Worm (Caenorhabditis elegans): ENCODE measurements around the gene set-17.

set-17 gene

ce11 chrII:8940362-8940940 lies at the start of gene set-17, which contains the start of gene T21B10.4:
set-17 (minus strand) TSS chrII:8940488.
T21B10.4 (plus strand) TSS chrII:8940894.
- TF ChIP-seq unc-62 (GFP tag; optimal IDR thresholded peaks at IDR 0.05): no peak

ce11 chrII:8989444-8989843 lies 49.2 kb upstream of the set-17 start, which contains the start of gene C18E9.9:
C18E9.9 (minus strand) TSS chrII:8989544.
- TF ChIP-seq unc-62 (GFP tag; optimal IDR thresholded peaks at IDR 0.05): no peak

DNA sequence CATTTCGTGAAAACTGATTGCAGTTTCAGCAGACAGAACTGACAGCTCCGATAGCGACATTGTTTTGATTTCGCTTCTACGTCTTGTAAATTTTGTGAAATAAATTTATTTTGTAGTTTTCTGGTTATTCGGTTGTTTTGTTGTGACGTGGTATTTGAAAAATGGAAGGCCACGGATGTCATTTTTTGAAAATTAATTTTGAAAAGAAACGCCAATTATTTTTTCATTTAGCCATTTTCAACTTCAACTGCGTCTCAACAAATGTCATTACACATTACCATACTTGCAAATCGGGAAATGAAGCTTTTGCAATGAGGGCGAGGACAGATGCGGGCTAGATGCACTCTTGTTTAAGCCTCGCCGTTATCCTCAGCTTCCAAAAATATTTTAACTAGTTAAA lies 47.7 kb upstream of the set-17 start, which contains the start of gene C18E9.8:
C18E9.8 (minus strand) TSS at position 101 of the 400 bp plus-strand sequence.
- TF ChIP-seq unc-62 (GFP tag; optimal IDR thresholded peaks at IDR 0.05): no peak

DNA sequence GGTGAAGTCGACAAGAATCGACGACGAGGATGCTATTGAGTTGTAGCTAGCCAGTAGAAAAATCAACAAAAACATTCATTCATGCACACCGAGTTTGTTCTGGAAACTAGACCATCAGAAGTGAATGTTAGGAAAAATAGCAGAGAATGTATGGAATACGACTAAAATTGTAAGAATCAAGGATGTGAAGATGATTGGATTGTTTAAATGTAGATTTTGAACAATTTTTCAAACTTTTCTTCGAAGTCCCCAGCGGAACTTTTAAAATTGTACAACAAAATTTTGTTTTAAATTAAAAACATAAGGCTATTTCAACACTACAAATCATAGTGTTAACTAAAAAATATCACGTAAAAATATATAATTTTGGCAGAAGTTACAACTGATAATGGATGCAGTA lies 42.4 kb upstream of the set-17 start, which contains the start of gene C18E9.7:
C18E9.7 (minus strand) TSS at position 101 of the 400 bp plus-strand sequence.
- no peak for TF ChIP-seq unc-62 (GFP tag; optimal IDR thresholded peaks at IDR 0.05)

DNA sequence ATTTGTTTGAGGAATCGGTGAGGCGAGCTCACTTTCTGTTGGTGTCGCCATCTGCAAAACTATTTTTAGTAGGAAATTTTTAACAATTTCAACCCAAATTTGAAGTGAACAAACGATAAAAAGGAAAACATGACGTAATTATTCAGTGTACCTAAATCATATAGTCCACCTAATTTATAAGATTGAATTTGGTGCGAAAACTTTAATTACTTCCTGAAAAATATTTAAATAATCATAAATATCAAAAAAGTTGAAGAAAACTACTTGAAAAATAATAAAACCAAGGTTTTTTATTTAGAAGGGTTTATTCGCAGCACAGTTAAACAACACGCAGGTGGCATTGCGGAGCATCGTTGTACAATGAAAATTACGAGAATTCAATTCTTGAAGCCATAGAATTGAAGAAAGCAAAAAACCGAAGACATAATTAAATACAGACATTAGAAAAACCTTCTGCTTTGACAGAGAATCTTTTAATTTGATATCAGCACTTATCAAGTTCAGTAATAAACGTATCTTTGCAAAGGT lies 33.3 kb upstream of the set-17 start, which contains the start of gene tomm-40:
tomm-40 (minus strand) TSS at position 51 of the 528 bp plus-strand sequence.
- no peak for TF ChIP-seq unc-62 (GFP tag; optimal IDR thresholded peaks at IDR 0.05)

DNA sequence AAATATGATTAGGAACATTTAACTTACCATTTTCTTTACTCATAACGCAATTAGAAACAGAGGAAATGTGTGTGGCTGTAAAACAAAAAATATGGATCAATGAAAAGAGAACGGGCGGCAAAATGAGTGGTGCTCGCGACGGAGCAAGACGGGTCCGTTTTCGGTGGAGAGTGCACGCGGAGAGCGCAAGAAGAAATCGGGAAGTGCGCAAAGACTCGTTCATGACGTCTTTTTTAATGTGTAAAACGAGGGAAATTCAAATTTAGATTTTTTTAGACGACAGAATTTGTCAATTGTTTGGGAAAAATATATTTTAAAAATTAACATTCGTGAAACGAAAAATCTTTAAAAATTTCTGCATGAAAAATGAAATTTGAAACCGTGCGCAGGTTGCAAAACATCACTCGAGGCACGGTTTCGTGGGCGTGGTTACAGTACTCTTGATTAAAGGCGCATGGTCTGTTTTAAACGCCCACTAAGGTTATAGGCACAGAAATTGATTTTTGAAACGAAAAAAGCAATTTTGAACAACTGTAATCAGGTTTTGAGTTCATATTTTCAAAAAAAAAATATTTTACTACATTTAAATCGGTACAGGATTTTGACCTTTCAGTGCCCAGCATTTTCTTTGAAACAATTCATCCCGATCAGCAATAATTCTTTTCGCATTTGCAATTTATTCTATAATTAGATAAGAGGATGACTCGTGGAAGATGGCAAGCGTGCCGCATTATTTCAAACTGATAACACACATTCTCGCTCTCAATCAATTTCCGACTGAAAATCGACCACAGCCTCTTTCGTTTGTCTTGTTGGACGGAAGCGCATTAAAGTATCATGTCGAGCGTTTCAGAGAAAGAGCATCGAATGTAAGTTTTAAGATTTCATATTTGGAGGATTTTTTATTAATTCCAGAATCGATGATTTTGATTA lies 29.2 kb upstream of the set-17 start, which contains the start of the genes szy-20 and C18E9.5:
szy-20 (minus strand) TSS at position 83 of the 933 bp plus-strand sequence.
C18E9.5 (plus strand) TSS at position 730 of the 933 bp plus-strand sequence.
- no peak for TF ChIP-seq unc-62 (GFP tag; optimal IDR thresholded peaks at IDR 0.05)

DNA sequence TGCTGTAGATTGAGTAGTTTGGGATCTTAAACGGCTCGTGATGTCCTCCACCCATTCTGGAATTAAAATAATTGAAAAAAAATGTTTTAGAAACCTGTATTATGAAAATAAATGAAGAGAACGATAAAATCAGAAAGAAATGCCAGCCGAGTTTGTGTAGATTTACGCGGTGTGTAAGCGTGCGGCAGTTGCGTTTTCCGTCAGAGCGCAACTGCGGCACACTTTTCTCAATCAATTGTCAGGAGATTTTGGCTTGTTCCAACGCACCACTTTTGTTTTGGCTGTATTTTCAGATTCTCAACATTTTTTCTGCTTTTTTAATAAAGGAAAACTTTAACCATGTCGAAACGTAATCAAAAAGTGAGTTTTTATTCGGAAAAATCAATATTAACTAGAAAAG lies 24.5 kb upstream of the set-17 start, which contains the start of the genes ndub-3 and C18E9.2:
ndub-3 (minus strand) TSS at position 56 of the 400 bp plus-strand sequence.
C18E9.2 (plus strand) TSS at position 172 of the 400 bp plus-strand sequence.
- TF ChIP-seq unc-62 (GFP tag; optimal IDR thresholded peaks at IDR 0.05): no peak

ce11 chrII:8964049-8964448 lies 23.8 kb upstream of the set-17 start, which contains the start of gene sftd-3:
sftd-3 (minus strand) TSS chrII:8964149.
- TF ChIP-seq unc-62 (GFP tag; optimal IDR thresholded peaks at IDR 0.05): no peak

DNA sequence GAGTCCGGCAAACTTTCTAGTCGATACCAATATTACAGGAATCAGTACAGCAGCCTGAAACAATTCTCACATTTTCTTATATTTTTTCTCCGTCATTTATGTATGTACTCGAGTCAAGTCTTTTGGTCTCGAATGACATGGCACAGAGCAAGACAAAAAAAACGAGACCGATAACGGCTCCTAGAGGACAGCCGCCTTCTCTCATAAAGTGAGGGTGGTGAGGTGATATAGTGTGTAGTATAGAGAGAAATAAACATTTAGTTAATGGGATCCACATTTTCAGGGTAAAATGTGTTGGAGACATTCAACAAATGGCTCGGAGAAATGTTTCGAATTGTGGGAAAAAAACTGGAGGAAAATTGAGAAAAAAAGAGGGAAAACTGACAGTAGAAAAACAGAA lies 21.9 kb upstream of the set-17 start:
- TF ChIP-seq unc-62 (GFP tag; optimal IDR thresholded peaks at IDR 0.05): no peak

DNA sequence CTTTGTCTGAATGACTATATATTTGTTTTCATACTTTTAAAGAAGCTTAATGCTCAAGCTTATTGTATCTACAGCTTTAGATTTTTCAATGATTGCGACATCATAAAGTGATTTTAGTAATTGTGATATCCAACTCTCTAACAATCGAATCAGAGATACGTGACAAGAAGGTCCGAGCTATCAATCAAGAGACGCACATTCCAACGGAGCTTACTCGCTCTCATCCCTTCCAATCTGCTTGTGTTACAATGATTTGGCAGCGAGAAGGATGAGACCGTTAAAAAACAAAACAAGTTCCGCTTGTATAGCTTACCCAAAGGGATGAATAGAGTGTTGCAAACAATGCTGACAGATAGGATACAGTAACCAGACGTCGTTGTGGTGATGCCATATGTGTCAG lies 21.2 kb upstream of the set-17 start:
- no peak for TF ChIP-seq unc-62 (GFP tag; optimal IDR thresholded peaks at IDR 0.05)

- TF ChIP-seq unc-62 (GFP tag; optimal IDR thresholded peaks at IDR 0.05): no peak
Measured at ce11 chrII:8960414-8960813, 20.1 kb upstream of the set-17 start, which contains the start of gene cal-2. cal-2 (plus strand) TSS chrII:8960714.

DNA sequence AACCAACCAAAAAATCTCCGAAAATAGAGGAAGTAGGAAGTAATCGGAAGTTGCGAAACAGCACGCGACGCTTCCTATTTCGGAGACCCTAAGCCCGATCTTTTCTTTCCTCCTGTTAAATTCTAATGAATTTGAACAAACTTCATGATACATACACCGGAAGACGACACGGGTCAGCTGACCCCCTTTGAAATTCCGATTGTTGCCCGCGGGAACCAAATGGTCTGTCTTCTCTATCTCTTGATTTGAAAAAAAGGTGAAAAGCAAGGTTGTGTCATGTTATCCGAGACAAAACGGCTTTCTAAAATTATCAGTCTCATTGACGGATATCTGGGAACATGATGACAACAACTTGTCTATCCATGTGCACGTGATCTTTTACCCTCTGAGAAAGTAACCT lies 18.8 kb upstream of the set-17 start:
- TF ChIP-seq unc-62 (GFP tag; optimal IDR thresholded peaks at IDR 0.05): no peak

DNA sequence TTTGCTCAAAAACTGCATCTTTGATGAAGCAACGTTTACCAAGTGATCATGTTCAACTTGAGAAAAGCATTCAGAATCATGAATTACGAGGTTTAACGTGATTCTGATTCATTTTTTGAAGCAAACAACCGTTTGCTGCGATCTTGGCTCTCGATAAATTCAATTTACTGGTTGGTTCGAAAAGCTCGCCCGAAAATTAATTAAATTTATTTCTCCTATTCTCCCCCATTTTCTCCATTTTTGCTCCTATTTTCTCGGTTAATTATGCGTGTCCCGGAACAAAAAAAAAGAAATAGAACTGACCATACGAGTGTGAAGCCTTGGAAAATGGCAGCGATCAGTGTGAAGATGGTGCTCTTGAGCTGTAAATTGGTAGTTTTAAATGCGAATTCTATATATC lies 16.6 kb upstream of the set-17 start:
- no peak for TF ChIP-seq unc-62 (GFP tag; optimal IDR thresholded peaks at IDR 0.05)

ce11 chrII:8953703-8954102 lies 13.4 kb upstream of the set-17 start:
- TF ChIP-seq unc-62 (GFP tag; optimal IDR thresholded peaks at IDR 0.05): no peak

DNA sequence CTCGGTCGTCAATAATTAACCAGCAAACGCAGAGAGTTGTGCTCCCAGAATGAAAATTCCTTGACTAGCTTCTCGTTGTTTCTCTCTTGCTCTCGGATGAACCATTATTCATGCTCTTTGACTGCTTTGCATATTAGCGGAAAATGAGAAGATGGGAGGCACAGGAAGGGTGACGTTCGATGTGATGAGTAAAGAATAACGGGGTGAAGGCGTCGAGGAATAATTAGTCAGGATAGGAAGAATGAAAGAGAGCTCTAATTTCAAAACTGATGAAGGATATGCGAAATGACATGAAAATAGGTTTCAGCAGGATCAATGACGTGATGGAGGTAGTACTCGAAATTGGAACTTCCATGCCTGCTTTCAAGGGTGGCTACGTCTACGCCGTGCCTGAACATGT lies 11.0 kb upstream of the set-17 start:
- TF ChIP-seq unc-62 (GFP tag; optimal IDR thresholded peaks at IDR 0.05): no peak

DNA sequence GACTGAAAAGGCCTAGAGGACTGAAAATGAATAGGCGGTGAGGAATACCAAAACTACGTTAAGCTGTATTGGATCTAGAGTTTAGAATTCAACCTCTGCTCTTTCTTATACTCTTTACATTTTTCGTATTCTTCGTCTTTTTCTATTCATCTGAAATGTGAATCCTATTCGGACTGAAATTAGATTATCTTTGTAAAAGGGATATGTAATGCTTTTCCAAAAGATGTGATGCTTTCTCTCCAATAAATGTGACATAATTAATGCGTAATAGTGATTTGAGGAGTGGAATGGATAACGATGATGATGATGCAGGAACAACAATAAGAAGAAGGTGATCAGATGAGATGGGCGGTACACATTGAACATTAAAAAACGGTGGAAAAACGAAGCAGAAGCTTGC lies 8.4 kb upstream of the set-17 start:
- TF ChIP-seq unc-62 (GFP tag; optimal IDR thresholded peaks at IDR 0.05): no peak
